Worm (Caenorhabditis elegans): ENCODE measurements around the gene otub-4.
A peak's percentile ranks its signal among the peaks of the same experiment; 100 is the strongest.

The otub-4 gene

ce11 chrIV:3378080-3378804 lies at the start of gene otub-4:
otub-4 (minus strand) TSS chrIV:3378130.
- no peak for TF ChIP-seq hlh-13 (GFP tag; optimal IDR thresholded peaks at IDR 0.05)
- no peak for TF ChIP-seq npax-4 (tag; optimal IDR thresholded peaks at IDR 0.05)

- TF ChIP-seq tbx-2 (tag; optimal IDR thresholded peaks at IDR 0.05) (no peak), mec-3 (tag; optimal IDR thresholded peaks at IDR 0.05; ENCODE audit: borderline replicate concordance) (no peak), ceh-45 (GFP tag; IDR thresholded peaks at IDR 0.05) (no peak), hlh-15 (tag; optimal IDR thresholded peaks at IDR 0.05) (no peak), gmeb-2 (tag; optimal IDR thresholded peaks at IDR 0.05) (no peak), pha-2 (tag; optimal IDR thresholded peaks at IDR 0.05) (no peak), zip-5 (tag; optimal IDR thresholded peaks at IDR 0.05) (no peak), ceh-9 (tag; optimal IDR thresholded peaks at IDR 0.05) (no peak), sdc-2 (tag; optimal IDR thresholded peaks at IDR 0.05) (no peak), ceh-31 (tag; optimal IDR thresholded peaks at IDR 0.05) (no peak), syd-9 (tag; optimal IDR thresholded peaks at IDR 0.05) (no peak), ttx-3 (tag; optimal IDR thresholded peaks at IDR 0.05) (no peak), ahr-1 (tag; optimal IDR thresholded peaks at IDR 0.05) (no peak), ceh-6 (GFP tag; optimal IDR thresholded peaks at IDR 0.05) (no peak), ceh-34 (tag; optimal IDR thresholded peaks at IDR 0.05) (no peak), che-1 (tag; optimal IDR thresholded peaks at IDR 0.05) (no peak), fax-1 (tag; optimal IDR thresholded peaks at IDR 0.05) (no peak), hlh-8 (tag; optimal IDR thresholded peaks at IDR 0.05) (no peak)
These were observed 44.6 kb upstream of the otub-4 start, which contains the start of gene C04C3.6 for ce11 chrIV:3422516-3422915. C04C3.6 (minus strand) TSS chrIV:3422616.

- TF ChIP-seq ceh-24 (tag; optimal IDR thresholded peaks at IDR 0.05) (no peak), ceh-48 (tag; optimal IDR thresholded peaks at IDR 0.05) (no peak), F13H6.1 (tag; optimal IDR thresholded peaks at IDR 0.05) (no peak), gmeb-2 (tag; optimal IDR thresholded peaks at IDR 0.05) (no peak)
These were observed 40.8 kb upstream of the otub-4 start for ce11 chrIV:3418741-3419140.

ce11 chrIV:3415383-3415782 lies 37.5 kb upstream of the otub-4 start, which contains the start of gene lgc-9:
lgc-9 (plus strand) TSS chrIV:3415683.
- TF ChIP-seq ahr-1 (tag; optimal IDR thresholded peaks at IDR 0.05) (no peak), pat-9 (tag; optimal IDR thresholded peaks at IDR 0.05) (no peak), Y22D7AL.16 (tag; optimal IDR thresholded peaks at IDR 0.05) (no peak), pag-3 (tag; optimal IDR thresholded peaks at IDR 0.05; ENCODE audit: borderline replicate concordance) (no peak), nhr-232 (tag; optimal IDR thresholded peaks at IDR 0.05) (no peak), ceh-30 (tag; optimal IDR thresholded peaks at IDR 0.05) (no peak), tbx-7 (tag; optimal IDR thresholded peaks at IDR 0.05) (no peak), ceh-18 (tag; optimal IDR thresholded peaks at IDR 0.05) (no peak), ceh-19 (GFP tag; optimal IDR thresholded peaks at IDR 0.05) (no peak), fax-1 (tag; optimal IDR thresholded peaks at IDR 0.05) (no peak), hlh-30 (tag; optimal IDR thresholded peaks at IDR 0.05; ENCODE audit: insufficient read depth) (no peak), pqm-1 (tag; optimal IDR thresholded peaks at IDR 0.05) (no peak), ceh-48 (tag; optimal IDR thresholded peaks at IDR 0.05) (no peak), hlh-8 (tag; optimal IDR thresholded peaks at IDR 0.05) (no peak), gmeb-2 (tag; optimal IDR thresholded peaks at IDR 0.05) (no peak), syd-9 (tag; optimal IDR thresholded peaks at IDR 0.05) (no peak)

ce11 chrIV:3400941-3401340 lies 23.0 kb upstream of the otub-4 start:
- TF ChIP-seq elt-2 (tag; optimal IDR thresholded peaks at IDR 0.05) (peak; percentile 72), hlh-8 (tag; optimal IDR thresholded peaks at IDR 0.05) (no peak)
